Fruit fly (Drosophila melanogaster): ENCODE data around the gene foxo.

Gene foxo

DNA sequence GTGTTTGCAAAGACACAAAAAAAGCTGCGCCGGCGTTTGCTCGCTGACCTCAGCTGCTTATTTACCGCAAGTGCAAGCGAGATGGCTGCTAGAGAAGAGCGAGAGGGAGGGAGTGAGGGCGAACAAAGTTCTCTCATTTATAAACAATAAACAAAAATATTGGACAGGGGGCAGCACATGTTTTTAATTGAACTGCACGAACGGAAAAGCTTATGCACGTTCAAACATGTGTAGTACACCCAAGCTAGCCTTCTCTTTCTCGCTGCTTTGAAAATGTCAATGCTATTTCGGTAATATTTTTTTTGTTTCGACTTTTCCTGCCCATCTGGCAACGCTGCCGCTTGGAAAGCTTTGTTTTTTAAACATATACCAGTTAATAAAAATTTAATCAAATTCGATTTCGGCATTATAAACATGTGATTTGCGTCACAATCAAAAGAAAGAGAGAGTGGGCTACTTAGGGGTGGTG, 31.8 kb upstream of the foxo start (continued):
- TF ChIP-seq esn (GFP tag; optimal IDR thresholded peaks at IDR 0.05) (peak; percentile 62), Hr38 (GFP tag; optimal IDR thresholded peaks at IDR 0.05) (no peak), lz (GFP tag; optimal IDR thresholded peaks at IDR 0.05) (peak; percentile 34), CG6854 (GFP tag; optimal IDR thresholded peaks at IDR 0.05) (peak; percentile 83), achi (GFP tag; optimal IDR thresholded peaks at IDR 0.05) (peak; percentile 54), CG10669 (GFP tag; optimal IDR thresholded peaks at IDR 0.05) (peak; percentile 39), CG15336 (GFP tag; IDR thresholded peaks at IDR 0.05) (peak; percentile 37; the same call in 1 of the 2 replicates), salr (GFP tag; optimal IDR thresholded peaks at IDR 0.05) (no peak), cyc (GFP tag; optimal IDR thresholded peaks at IDR 0.05) (peak; percentile 21), CG8319 (GFP tag; optimal IDR thresholded peaks at IDR 0.05) (no peak), svp (GFP tag) (peak; percentile 99), CG11902 (GFP tag; optimal IDR thresholded peaks at IDR 0.05) (no peak), spab (GFP tag; optimal IDR thresholded peaks at IDR 0.05) (peak; percentile 51), dsx (GFP tag; optimal IDR thresholded peaks at IDR 0.05; ENCODE audit: poor library complexity, severe bottlenecking) (peak; percentile 16), fd85E (GFP tag; optimal IDR thresholded peaks at IDR 0.05) (no peak)

DNA sequence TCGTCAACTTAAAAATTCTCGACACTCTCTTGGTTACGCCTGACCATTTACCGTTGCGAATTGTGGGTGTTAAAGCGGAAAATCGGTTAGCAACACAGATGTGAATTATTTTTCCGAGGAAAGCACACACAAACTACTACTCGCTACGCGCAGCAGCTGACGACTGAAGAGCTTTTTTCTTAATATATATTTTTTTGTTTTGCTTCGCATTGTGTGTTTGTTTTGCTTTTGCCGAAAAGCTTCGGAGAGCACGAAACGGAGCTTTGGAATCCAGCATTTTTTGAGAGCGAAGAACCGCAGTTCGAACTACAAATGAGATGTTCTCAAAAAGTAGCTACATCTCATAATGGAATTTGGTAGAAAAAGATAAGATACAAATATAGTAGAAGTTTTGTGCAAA, 30.9 kb upstream of the foxo start:
- TF ChIP-seq Ets96B (tag; optimal IDR thresholded peaks at IDR 0.05): peak; percentile 55
- TF ChIP-seq CG16779 (tag; optimal IDR thresholded peaks at IDR 0.05): peak; percentile 72
- no peak for TF ChIP-seq topi (GFP tag; optimal IDR thresholded peaks at IDR 0.05)
- TF ChIP-seq CG1621 (tag; optimal IDR thresholded peaks at IDR 0.05): peak; percentile 51
- peak; percentile 69 for TF ChIP-seq Eip93F (GFP tag; optimal IDR thresholded peaks at IDR 0.05)
- TF ChIP-seq achi (GFP tag; optimal IDR thresholded peaks at IDR 0.05): peak; percentile 5
- TF ChIP-seq CG31627 (GFP tag; optimal IDR thresholded peaks at IDR 0.05): no peak
- TF ChIP-seq CG6808 (GFP tag; optimal IDR thresholded peaks at IDR 0.05): peak; percentile 77
- TF ChIP-seq CG6854 (GFP tag; optimal IDR thresholded peaks at IDR 0.05): peak; percentile 55
- TF ChIP-seq CG3032 (tag; optimal IDR thresholded peaks at IDR 0.05): peak; percentile 55
- TF ChIP-seq eg (GFP tag; IDR thresholded peaks at IDR 0.05): peak; percentile 92
- TF ChIP-seq CG6276 (GFP tag; optimal IDR thresholded peaks at IDR 0.05): peak; percentile 87
- peak; percentile 48 for TF ChIP-seq CG10669 (GFP tag; optimal IDR thresholded peaks at IDR 0.05)
- peak; percentile 74 to 77 for TF ChIP-seq ss (GFP tag; optimal IDR thresholded peaks at IDR 0.05)
- TF ChIP-seq net (GFP tag; optimal IDR thresholded peaks at IDR 0.05): peak; percentile 64
- TF ChIP-seq Eip78C (GFP tag): peak; percentile 50
- peak; percentile 59 for TF ChIP-seq dsx (GFP tag; optimal IDR thresholded peaks at IDR 0.05; ENCODE audit: poor library complexity, severe bottlenecking)
- no peak for TF ChIP-seq CG32006 (GFP tag; optimal IDR thresholded peaks at IDR 0.05)
- no peak for TF ChIP-seq Smox (GFP tag; optimal IDR thresholded peaks at IDR 0.05)
- TF ChIP-seq spab (GFP tag; optimal IDR thresholded peaks at IDR 0.05): peak; percentile 53
- no peak for TF ChIP-seq svp (GFP tag)
- TF ChIP-seq Hr39 (GFP tag; optimal IDR thresholded peaks at IDR 0.05): no peak
- peak; percentile 73 for TF ChIP-seq CG9139 (GFP tag; optimal IDR thresholded peaks at IDR 0.05)
- TF ChIP-seq CG15336 (GFP tag; IDR thresholded peaks at IDR 0.05): peak; percentile 80
- peak; percentile 3 for TF ChIP-seq CG34406 (GFP tag; optimal IDR thresholded peaks at IDR 0.05)
- TF ChIP-seq fd85E (GFP tag; optimal IDR thresholded peaks at IDR 0.05): no peak
- TF ChIP-seq pdm3 (GFP tag; optimal IDR thresholded peaks at IDR 0.05): peak; percentile 25
- peak; percentile 76 for TF ChIP-seq CG8119 (GFP tag; IDR thresholded peaks at IDR 0.05)
- peak; percentile 88; the same call in 2 of the 3 replicates for TF ChIP-seq CG6163 (GFP tag; IDR thresholded peaks at IDR 0.05)
- TF ChIP-seq CG10631 (GFP tag; optimal IDR thresholded peaks at IDR 0.05): no peak
- no peak for TF ChIP-seq CG11902 (GFP tag; optimal IDR thresholded peaks at IDR 0.05)

DNA sequence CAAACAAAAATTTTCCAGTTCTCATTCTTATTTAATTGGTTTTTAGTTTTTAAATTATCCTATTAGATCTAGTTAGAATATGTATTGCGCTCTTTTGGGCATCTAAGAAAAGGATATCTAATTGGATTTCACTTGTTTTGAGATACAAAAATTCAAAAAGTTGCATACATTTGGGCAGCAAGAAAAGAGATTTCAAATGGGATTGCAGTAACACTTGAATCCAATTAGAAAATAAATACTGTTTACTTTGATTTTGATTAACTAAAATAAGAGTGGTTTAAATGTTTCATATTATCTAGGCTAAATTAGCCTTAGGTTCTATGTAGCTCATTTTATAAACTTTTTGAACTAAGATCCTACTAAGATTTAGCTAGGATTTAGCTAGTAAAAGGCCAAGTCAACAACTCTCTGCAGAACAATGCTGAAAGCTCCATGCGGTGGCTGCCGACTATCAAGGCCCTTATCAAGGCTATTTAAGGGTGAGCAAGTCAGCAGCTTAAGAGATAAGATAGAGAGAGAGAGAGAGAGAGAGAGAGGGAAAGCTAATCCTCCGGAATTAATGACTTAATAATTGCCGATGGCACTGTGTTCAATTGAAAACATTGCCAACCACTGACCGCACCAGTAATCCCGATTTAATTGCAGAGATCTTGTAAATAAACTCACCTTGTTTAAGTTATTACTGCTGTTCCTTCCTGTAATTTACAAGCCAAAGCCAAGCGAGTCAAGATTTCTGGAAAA, 30.4 kb upstream of the foxo start:
- TF ChIP-seq vri (GFP tag; optimal IDR thresholded peaks at IDR 0.05): peak; percentile 3
- TF ChIP-seq CG11902 (GFP tag; optimal IDR thresholded peaks at IDR 0.05): no peak
- peak; percentile 12 for TF ChIP-seq Hr4 (GFP tag; optimal IDR thresholded peaks at IDR 0.05)
- TF ChIP-seq svp (GFP tag): peak; percentile 95
- TF ChIP-seq Eip78C (GFP tag): peak; percentile 44
- TF ChIP-seq fkh (GFP tag; optimal IDR thresholded peaks at IDR 0.05): no peak
- no peak for TF ChIP-seq net (GFP tag; optimal IDR thresholded peaks at IDR 0.05)
- TF ChIP-seq lz (GFP tag; optimal IDR thresholded peaks at IDR 0.05): no peak
- TF ChIP-seq CG10669 (GFP tag; optimal IDR thresholded peaks at IDR 0.05): peak; percentile 27
- no peak for TF ChIP-seq CG16779 (tag; optimal IDR thresholded peaks at IDR 0.05)
- no peak for TF ChIP-seq cyc (GFP tag; optimal IDR thresholded peaks at IDR 0.05)
- TF ChIP-seq ss (GFP tag; optimal IDR thresholded peaks at IDR 0.05): no peak
